Worm (Caenorhabditis elegans) whole organism, L1 larva: Measurements from ENCODE around the gene Y37H2A.10.
A peak's percentile ranks its signal among the peaks of the same experiment; 100 is the strongest.

ENCODE experiments used
- C04F5.9 ChIP-seq: sonication (generic microtip); optimal IDR thresholded peaks from 2 replicates; lab custom pipeline; 2016; ENCODE audit warnings: missing genetic modification characterization, missing compliant biosample characterization
- C16A3.4 ChIP-seq: fragments of 150-350 bp; optimal IDR thresholded peaks from 2 replicates; lab custom pipeline; 2014; ENCODE audit warnings: missing biosample characterization, missing genetic modification characterization
- C34B4.2 ChIP-seq: sonication (generic microtip); optimal IDR thresholded peaks from 2 replicates; lab custom pipeline; 2017; ENCODE audit warnings: mild to moderate bottlenecking, missing genetic modification characterization, missing compliant biosample characterization
- Y116A8C.19 ChIP-seq: sonication (generic microtip); optimal IDR thresholded peaks from 2 replicates; lab custom pipeline; 2016; ENCODE audit warnings: missing compliant biosample characterization, missing genetic modification characterization, borderline replicate concordance
- aha-1 ChIP-seq: fragments of 150-350 bp; optimal IDR thresholded peaks from 2 replicates; lab custom pipeline; 2014; ENCODE audit warnings: missing biosample characterization, missing genetic modification characterization
- alr-1 ChIP-seq: fragments of 200-800 bp; sonication (Bioruptor generic); optimal IDR thresholded peaks from 2 replicates; lab custom pipeline; 2018; ENCODE audit warnings: borderline replicate concordance, mild to moderate bottlenecking, missing genetic modification characterization, missing compliant biosample characterization
- aly-2 ChIP-seq: fragments of 150-350 bp; optimal IDR thresholded peaks from 2 replicates; lab custom pipeline; 2014; ENCODE audit warnings: missing biosample characterization, missing genetic modification characterization
- ama-1 ChIP-seq: fragments of 150-350 bp; optimal IDR thresholded peaks from 2 replicates; lab custom pipeline; 2014
- ceh-63 ChIP-seq: fragments of 200-800 bp; sonication (Bioruptor generic); optimal IDR thresholded peaks from 2 replicates; lab custom pipeline; 2018; ENCODE audit warnings: mild to moderate bottlenecking, missing genetic modification characterization, missing compliant biosample characterization
- ceh-82 ChIP-seq, 3 experiments: fragments of 150-350 bp in 1 of 3; sonication (generic microtip) in 2 of 3; optimal IDR thresholded peaks; 2 replicates each; lab custom pipeline; 2014 to 2017; ENCODE audit warnings: missing biosample characterization in 3 of 3, missing genetic modification characterization in 3 of 3
- dpl-1 ChIP-seq, 3 experiments: fragments of 150-350 bp in 2 of 3; sonication (generic microtip) in 1 of 3; optimal IDR thresholded peaks; 2 replicates each; lab custom pipeline; 2014 to 2017; ENCODE audit warnings: missing biosample characterization in 3 of 3, missing genetic modification characterization in 3 of 3, missing genetic modification reagents in 3 of 3
- efl-1 ChIP-seq, 4 experiments: fragments of 150-350 bp; optimal IDR thresholded peaks in 3 of 4; peaks in 1 of 4; 1 replicate in 1 of 4; 2 replicates in 3 of 4; lab custom pipeline; 2014; ENCODE audit warnings: missing biosample characterization in 2 of 4, missing genetic modification characterization in 2 of 4, missing genetic modification reagents in 2 of 4
- elt-2 ChIP-seq: sonication (generic microtip); optimal IDR thresholded peaks from 2 replicates; lab custom pipeline; 2016; ENCODE audit warnings: missing genetic modification characterization, mild to moderate bottlenecking, inconsistent platforms, missing compliant biosample characterization, missing genetic modification reagents
- elt-3 ChIP-seq, 6 experiments: fragments of 150-350 bp in 1 of 6; sonication (generic microtip); optimal IDR thresholded peaks; 2 replicates each; lab custom pipeline; 2017 to 2018; ENCODE audit warnings: missing biosample characterization in 6 of 6, missing genetic modification characterization in 6 of 6, inconsistent platforms in 1 of 6
- ets-5 ChIP-seq: fragments of 200-800 bp; sonication (Bioruptor generic); IDR thresholded peaks from 2 replicates; pipeline ENCODE4 v1.3.6; 2022; ENCODE audit warnings: missing genetic modification characterization, missing compliant biosample characterization
- fkh-10 ChIP-seq: sonication (generic microtip); optimal IDR thresholded peaks from 2 replicates; lab custom pipeline; 2017; ENCODE audit warnings: missing biosample characterization, missing genetic modification reagents, missing genetic modification characterization
- fos-1 ChIP-seq: fragments of 150-350 bp; optimal IDR thresholded peaks from 2 replicates; lab custom pipeline; 2014; ENCODE audit warnings: missing biosample characterization, missing genetic modification characterization
- grh-1 ChIP-seq: fragments of 200-800 bp; sonication (Bioruptor generic); IDR thresholded peaks from 2 replicates; pipeline ENCODE4 v1.3.6; 2022; ENCODE audit warnings: missing genetic modification reagents, missing genetic modification characterization, missing compliant biosample characterization
- hlh-4 ChIP-seq: sonication (generic microtip); optimal IDR thresholded peaks from 2 replicates; lab custom pipeline; 2016; ENCODE audit warnings: mild to moderate bottlenecking, missing genetic modification characterization, missing compliant biosample characterization
- hpl-2 ChIP-seq: fragments of 150-350 bp; optimal IDR thresholded peaks from 2 replicates; lab custom pipeline; 2014; ENCODE audit warnings: missing biosample characterization, missing genetic modification reagents, missing genetic modification characterization
- irx-1 ChIP-seq: sonication (generic microtip); optimal IDR thresholded peaks from 2 replicates; lab custom pipeline; 2016; ENCODE audit warnings: missing genetic modification characterization, missing compliant biosample characterization
- jun-1 ChIP-seq: fragments of 150-350 bp; optimal IDR thresholded peaks from 2 replicates; lab custom pipeline; 2014; ENCODE audit warnings: missing biosample characterization, missing genetic modification reagents, missing genetic modification characterization
- lin-13 ChIP-seq: fragments of 150-350 bp; optimal IDR thresholded peaks from 2 replicates; lab custom pipeline; 2014; ENCODE audit warnings: missing biosample characterization, missing genetic modification reagents, missing genetic modification characterization
- lin-14 ChIP-seq: fragments of 200-800 bp; sonication (Bioruptor generic); optimal IDR thresholded peaks from 2 replicates; lab custom pipeline; 2018; ENCODE audit warnings: mild to moderate bottlenecking, missing genetic modification characterization, moderate library complexity, missing compliant biosample characterization
- lin-15B ChIP-seq: fragments of 150-350 bp; sonication (generic microtip); optimal IDR thresholded peaks from 3 replicates; lab custom pipeline; 2014; ENCODE audit warnings: missing biosample characterization, missing genetic modification characterization
- lsy-2 ChIP-seq, 2 experiments: fragments of 150-350 bp; optimal IDR thresholded peaks; 2 replicates each; lab custom pipeline; 2014; ENCODE audit warnings: missing biosample characterization in 2 of 2, missing genetic modification characterization in 2 of 2
- mef-2 ChIP-seq: fragments of 150-350 bp; optimal IDR thresholded peaks from 2 replicates; lab custom pipeline; 2014; ENCODE audit warnings: missing biosample characterization, missing genetic modification characterization
- nhr-12 ChIP-seq: sonication (generic microtip); optimal IDR thresholded peaks from 2 replicates; lab custom pipeline; 2017; ENCODE audit warnings: missing biosample characterization, missing genetic modification characterization
- nhr-19 ChIP-seq: fragments of 200-800 bp; sonication (Bioruptor generic); conservative IDR thresholded peaks from 2 replicates; pipeline ENCODE4 v1.3.6; 2022; ENCODE audit warnings: missing genetic modification characterization, missing compliant biosample characterization
- nhr-28 ChIP-seq: fragments of 150-350 bp; optimal IDR thresholded peaks from 2 replicates; lab custom pipeline; 2014; ENCODE audit warnings: missing biosample characterization, missing genetic modification characterization
- nhr-47 ChIP-seq: sonication (generic microtip); optimal IDR thresholded peaks from 2 replicates; lab custom pipeline; 2016; ENCODE audit warnings: mild to moderate bottlenecking, missing genetic modification characterization, moderate library complexity, missing compliant biosample characterization
- nhr-85 ChIP-seq: sonication (generic microtip); peaks from one replicate; lab custom pipeline; 2016; ENCODE audit warnings: missing genetic modification characterization, inconsistent platforms, missing compliant biosample characterization
- rnt-1 ChIP-seq: sonication (generic microtip); optimal IDR thresholded peaks from 2 replicates; lab custom pipeline; 2016; ENCODE audit warnings: mild to moderate bottlenecking, missing genetic modification characterization, moderate library complexity, missing compliant biosample characterization
- snpc-4 ChIP-seq: fragments of 150-350 bp; optimal IDR thresholded peaks from 2 replicates; lab custom pipeline; 2014; ENCODE audit warnings: missing biosample characterization, missing genetic modification characterization
- snu-23 ChIP-seq: sonication (generic microtip); optimal IDR thresholded peaks from 2 replicates; lab custom pipeline; 2016; ENCODE audit warnings: missing genetic modification characterization, missing compliant biosample characterization
- swsn-7 ChIP-seq: sonication (generic microtip); optimal IDR thresholded peaks from 2 replicates; lab custom pipeline; 2016; ENCODE audit warnings: missing genetic modification characterization, missing compliant biosample characterization
- tbx-2 ChIP-seq: sonication (generic microtip); optimal IDR thresholded peaks from 2 replicates; lab custom pipeline; 2016; ENCODE audit warnings: missing genetic modification characterization, missing compliant biosample characterization
- unc-30 ChIP-seq: sonication (generic microtip); optimal IDR thresholded peaks from 2 replicates; lab custom pipeline; 2017; ENCODE audit warnings: missing biosample characterization, missing genetic modification characterization
- unc-62 ChIP-seq: fragments of 150-350 bp; optimal IDR thresholded peaks from 2 replicates; lab custom pipeline; 2014; ENCODE audit warnings: missing biosample characterization, missing genetic modification reagents, missing genetic modification characterization
- unc-98 ChIP-seq: fragments of 200-800 bp; sonication (Bioruptor generic); IDR thresholded peaks from 2 replicates; pipeline ENCODE4 v1.3.6; 2022; ENCODE audit warnings: missing genetic modification characterization, missing compliant biosample characterization
- vab-15 ChIP-seq: sonication (generic microtip); optimal IDR thresholded peaks from 2 replicates; lab custom pipeline; 2017; ENCODE audit warnings: missing genotype, mild to moderate bottlenecking, missing genetic modification characterization, missing compliant biosample characterization
- xbp-1 ChIP-seq: sonication (generic microtip); optimal IDR thresholded peaks from 2 replicates; lab custom pipeline; 2016; ENCODE audit warnings: missing genetic modification characterization, missing compliant biosample characterization
- zip-4 ChIP-seq: fragments of 200-800 bp; sonication (Bioruptor generic); optimal IDR thresholded peaks from 2 replicates; lab custom pipeline; 2018; ENCODE audit warnings: mild to moderate bottlenecking, missing genetic modification characterization, moderate library complexity, missing compliant biosample characterization
- ztf-11 ChIP-seq, 2 experiments: sonication (generic microtip); optimal IDR thresholded peaks; 2 replicates each; lab custom pipeline; 2016 to 2017; ENCODE audit warnings: missing genetic modification characterization in 2 of 2, missing biosample characterization in 1 of 2, missing compliant biosample characterization in 1 of 2
- ztf-4 ChIP-seq: fragments of 150-350 bp; optimal IDR thresholded peaks from 2 replicates; lab custom pipeline; 2014; ENCODE audit warnings: missing biosample characterization, missing genetic modification characterization

The Y37H2A.10 gene

ce11 chrV:18138695-18139094 lies at the start of gene Y37H2A.10:
TSS of gene Y37H2A.10 (plus strand) at chrV:18138995.
- no peak for TF ChIP-seq xbp-1 (tag; lab: Kevin White, UChicago)
- TF ChIP-seq hlh-4 (tag; lab: Kevin White, UChicago), result no peak
- no peak for TF ChIP-seq elt-2 (tag; lab: Kevin White, UChicago)
- no peak for TF ChIP-seq Y116A8C.19 (tag; lab: Kevin White, UChicago)
- no peak for TF ChIP-seq ama-1
- TF ChIP-seq swsn-7, result no peak
- no peak for TF ChIP-seq irx-1
- TF ChIP-seq unc-98, result no peak
- TF ChIP-seq C34B4.2, result no peak
- no peak for TF ChIP-seq C16A3.4

- no peak for TF ChIP-seq nhr-28 (tag; lab: Kevin White, UChicago)
- no peak for TF ChIP-seq efl-1 (optimal IDR thresholded peaks at IDR 0.05; lab: Kevin White, UChicago)
- peak in 1 of 2 experiments; percentile 52 for TF ChIP-seq efl-1 (GFP tag; optimal IDR thresholded peaks at IDR 0.05 in 1 of 2; lab: Kevin White, UChicago)
These were observed 47.6 kb upstream of the Y37H2A.10 start for ce11 chrV:18091216-18091615.

DNA sequence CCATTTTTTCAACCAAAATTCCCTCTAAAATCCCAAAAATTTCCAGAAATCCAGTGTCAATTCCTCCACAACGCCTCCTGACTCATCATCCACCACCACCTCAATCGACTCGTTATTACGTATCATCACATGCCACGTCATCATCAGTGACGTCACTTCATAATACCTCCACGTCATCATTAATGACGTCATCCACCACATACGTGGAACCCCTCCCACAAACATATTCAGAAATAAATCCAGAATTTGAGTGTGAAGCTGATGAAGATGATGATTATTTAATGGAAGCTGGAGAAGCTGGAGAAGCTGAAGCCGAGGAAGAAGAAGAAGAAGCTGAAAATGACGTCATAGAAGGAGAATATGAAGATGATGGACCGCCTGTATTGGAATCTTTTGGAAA lies 44.9 kb upstream of the Y37H2A.10 start:
- TF ChIP-seq irx-1, result no peak
- no peak for TF ChIP-seq aly-2
- TF ChIP-seq ceh-82 (tag; optimal IDR thresholded peaks at IDR 0.05; lab: Kevin White, UChicago), result no peak
- TF ChIP-seq nhr-47 (tag; lab: Kevin White, UChicago), result no peak
- TF ChIP-seq zip-4 (GFP tag; lab: Kevin White, UChicago), result no peak
- TF ChIP-seq aha-1 (tag; lab: Kevin White, UChicago), result no peak
- TF ChIP-seq tbx-2, result no peak
- no peak for TF ChIP-seq nhr-12 (tag; lab: Kevin White, UChicago)
- TF ChIP-seq vab-15, result no peak
- no peak for TF ChIP-seq hpl-2 (GFP tag; lab: Kevin White, UChicago)
- TF ChIP-seq jun-1, result no peak
- no peak for TF ChIP-seq ztf-4
- TF ChIP-seq dpl-1 (GFP tag; optimal IDR thresholded peaks at IDR 0.05; lab: Kevin White, UChicago), result no peak
- no peak for TF ChIP-seq unc-30 (tag; lab: Kevin White, UChicago)
- TF ChIP-seq mef-2 (tag; lab: Kevin White, UChicago), result no peak

- TF ChIP-seq snpc-4 (tag; lab: Kevin White, UChicago) (no peak), nhr-85 (peak; percentile 53), efl-1 (optimal IDR thresholded peaks at IDR 0.05; lab: Kevin White, UChicago) (no peak), efl-1 (GFP tag; optimal IDR thresholded peaks at IDR 0.05 in 1 of 2; lab: Kevin White, UChicago) (peak in 1 of 2 experiments; percentile 3), lin-15B (tag; lab: Kevin White, UChicago) (no peak)
These were observed 40.4 kb upstream of the Y37H2A.10 start, which contains the start of gene par-4 for ce11 chrV:18098387-18098786. TSS of gene par-4 (plus strand) at chrV:18098687.

- TF ChIP-seq lin-14 (GFP tag; lab: Kevin White, UChicago) (no peak), lsy-2 (tag; optimal IDR thresholded peaks at IDR 0.05; lab: Kevin White, UChicago) (no peak), fos-1 (no peak), fkh-10 (no peak), snu-23 (GFP tag; lab: Kevin White, UChicago) (no peak), snpc-4 (tag; lab: Kevin White, UChicago) (no peak), lin-13 (no peak), unc-30 (tag; lab: Kevin White, UChicago) (no peak), aly-2 (no peak), grh-1 (GFP tag; lab: Robert Waterston, UW) (no peak), ztf-11 (tag; optimal IDR thresholded peaks at IDR 0.05; lab: Kevin White, UChicago) (no peak), ama-1 (no peak), alr-1 (tag; lab: Kevin White, UChicago) (no peak), C04F5.9 (tag; lab: Kevin White, UChicago) (no peak), elt-3 (tag; optimal IDR thresholded peaks at IDR 0.05; lab: Kevin White, UChicago) (no peak), ets-5 (GFP tag; lab: Robert Waterston, UW) (no peak), nhr-19 (GFP tag; lab: Robert Waterston, UW) (no peak), rnt-1 (tag; lab: Kevin White, UChicago) (no peak), ceh-63 (GFP tag; lab: Kevin White, UChicago) (no peak), unc-62 (GFP tag; lab: Kevin White, UChicago) (no peak)
These were observed 32.7 kb upstream of the Y37H2A.10 start for ce11 chrV:18106055-18106454.
